Worm (Caenorhabditis elegans) whole organism, L4/young adult: ENCODE results near the gene math-7.
"Not testable (repeated sequence)": the region's sequence is repeated elsewhere in the genome, so short reads cannot be mapped to it uniquely, and the experiment has no call there.

ENCODE experiments used
- W03F9.2 ChIP-seq: fragments of 150-350 bp; optimal IDR thresholded peaks from 2 replicates; lab custom pipeline; 2014; ENCODE audit warnings: missing biosample characterization, missing genetic modification characterization
- dao-5 ChIP-seq: sonication (generic microtip); optimal IDR thresholded peaks from 2 replicates; lab custom pipeline; 2016; ENCODE audit warnings: missing genotype, missing genetic modification characterization, moderate library complexity, missing compliant biosample characterization
- him-1 ChIP-seq: sonication (generic microtip); optimal IDR thresholded peaks from 2 replicates; lab custom pipeline; 2016; ENCODE audit warnings: missing genotype, missing genetic modification reagents, missing genetic modification characterization, missing compliant biosample characterization

math-7 gene

DNA sequence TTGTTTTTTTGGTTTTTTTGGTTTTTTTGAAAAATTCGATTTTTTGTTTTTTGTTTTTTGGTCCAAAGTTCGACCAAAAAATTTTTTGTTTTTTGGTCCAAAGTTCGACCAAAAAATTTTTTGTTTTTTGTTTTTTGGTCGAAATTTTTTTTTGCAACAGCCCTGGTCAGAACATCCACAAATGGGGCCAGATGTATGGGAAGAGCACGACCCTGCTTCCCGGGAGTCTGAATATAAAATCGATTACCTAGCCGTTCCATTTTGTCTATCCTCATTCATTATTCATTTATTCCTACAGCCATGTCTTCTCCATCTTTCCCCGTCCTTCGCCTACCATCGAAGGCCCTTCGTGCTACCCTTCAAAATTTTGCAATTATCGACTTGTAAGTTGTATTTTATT, 32.2 kb downstream of the math-7 start, which contains the start of gene fbxb-95:
Gene fbxb-95, plus strand, starts transcription at position 301 of the 400 bp plus-strand sequence.
- TF ChIP-seq him-1; dao-5 (tag; lab: Kevin White, UChicago); W03F9.2 (tag; lab: Kevin White, UChicago): not testable (repeated sequence)

ce11 chrII:1852503-1852902, 33.8 kb downstream of the math-7 start, which contains the start of gene C52E2.2:
TSS of gene C52E2.2 (plus strand) at chrII:1852803.
- TF ChIP-seq W03F9.2 (tag; lab: Kevin White, UChicago) (no peak), him-1 (no peak), dao-5 (tag; lab: Kevin White, UChicago) (no peak)

ce11 chrII:1851716-1852115, 34.6 kb downstream of the math-7 start:
- no peak for TF ChIP-seq him-1
- TF ChIP-seq W03F9.2 (tag; lab: Kevin White, UChicago): no peak
- no peak for TF ChIP-seq dao-5 (tag; lab: Kevin White, UChicago)

- no peak for TF ChIP-seq W03F9.2 (tag; lab: Kevin White, UChicago)
- no peak for TF ChIP-seq dao-5 (tag; lab: Kevin White, UChicago)
- TF ChIP-seq him-1: no peak
Observed at ce11 chrII:1850840-1851294, 35.4 kb downstream of the math-7 start, which contains the start of gene C52E2.3. TSS of gene C52E2.3 (plus strand) at chrII:1851244.

- TF ChIP-seq W03F9.2 (tag; lab: Kevin White, UChicago): no peak
- no peak for TF ChIP-seq dao-5 (tag; lab: Kevin White, UChicago)
- no peak for TF ChIP-seq him-1
Observed at ce11 chrII:1850299-1850698, 36.0 kb downstream of the math-7 start, which contains the start of gene fbxb-96. TSS of gene fbxb-96 (minus strand) at chrII:1850399.

- TF ChIP-seq W03F9.2 (tag; lab: Kevin White, UChicago) (no peak), dao-5 (tag; lab: Kevin White, UChicago) (no peak), him-1 (no peak)
Observed at ce11 chrII:1848109-1848508, 38.2 kb downstream of the math-7 start, which contains the start of gene fbxb-97. TSS of gene fbxb-97 (minus strand) at chrII:1848161.

- TF ChIP-seq W03F9.2 (tag; lab: Kevin White, UChicago): no peak
- TF ChIP-seq dao-5 (tag; lab: Kevin White, UChicago): no peak
- TF ChIP-seq him-1: no peak
Observed at ce11 chrII:1844552-1844951, 41.7 kb downstream of the math-7 start.

- no peak for TF ChIP-seq him-1
- TF ChIP-seq dao-5 (tag; lab: Kevin White, UChicago): no peak
- TF ChIP-seq W03F9.2 (tag; lab: Kevin White, UChicago): no peak
Observed at ce11 chrII:1842894-1843293, 43.4 kb downstream of the math-7 start, which contains the start of the genes C52E2.5 and C52E2.4. TSS of gene C52E2.5 (minus strand) at chrII:1842936. TSS of gene C52E2.4 (plus strand) at chrII:1843145.

- no peak for TF ChIP-seq dao-5 (tag; lab: Kevin White, UChicago)
- no peak for TF ChIP-seq him-1
- TF ChIP-seq W03F9.2 (tag; lab: Kevin White, UChicago): no peak
Observed at ce11 chrII:1836204-1836603, 50.1 kb downstream of the math-7 start, which contains the start of gene T08E11.1. TSS of gene T08E11.1 (plus strand) at chrII:1836504.
